Worm (Caenorhabditis elegans) whole organism, L3 larva: ENCODE data around the gene fipr-14.

Experiments
- R02D3.7 ChIP-seq: fragments of 150-350 bp; optimal IDR thresholded peaks from 2 replicates; lab custom pipeline; 2014; ENCODE audit warnings: missing biosample characterization, missing genetic modification characterization
- ZK546.5 ChIP-seq: sonication (generic microtip); optimal IDR thresholded peaks from 2 replicates; lab custom pipeline; 2017; ENCODE audit warnings: missing biosample characterization, missing genetic modification characterization
- ama-1 ChIP-seq: fragments of 150-350 bp; optimal IDR thresholded peaks from 2 replicates; lab custom pipeline; 2018
- ceh-16 ChIP-seq: sonication (generic microtip); optimal IDR thresholded peaks from 2 replicates; lab custom pipeline; 2017; ENCODE audit warnings: missing biosample characterization, missing genetic modification characterization
- elt-3 ChIP-seq, 3 experiments: fragments of 150-350 bp in 1 of 3; sonication (generic microtip) in 2 of 3; optimal IDR thresholded peaks; 2 replicates in 2 of 3; 4 replicates in 1 of 3; lab custom pipeline; 2014 to 2017; ENCODE audit warnings: missing biosample characterization in 3 of 3, missing genetic modification characterization in 3 of 3
- lin-15B ChIP-seq: fragments of 150-350 bp; optimal IDR thresholded peaks from 2 replicates; lab custom pipeline; 2014; ENCODE audit warnings: missing biosample characterization, missing genetic modification characterization
- mdl-1 ChIP-seq: fragments of 150-350 bp; optimal IDR thresholded peaks from 2 replicates; lab custom pipeline; 2014; ENCODE audit warnings: missing biosample characterization, missing genetic modification characterization
- nhr-237 ChIP-seq: fragments of 150-350 bp; optimal IDR thresholded peaks from 2 replicates; lab custom pipeline; 2014; ENCODE audit warnings: missing biosample characterization, missing genetic modification characterization
- nhr-77 ChIP-seq: fragments of 150-350 bp; optimal IDR thresholded peaks from 2 replicates; lab custom pipeline; 2014; ENCODE audit warnings: missing biosample characterization, missing genetic modification characterization
- snpc-4 ChIP-seq: fragments of 150-350 bp; optimal IDR thresholded peaks from 2 replicates; lab custom pipeline; 2014; ENCODE audit warnings: missing biosample characterization, missing genetic modification characterization
- tbx-2 ChIP-seq: sonication (generic microtip); optimal IDR thresholded peaks from 2 replicates; lab custom pipeline; 2016; ENCODE audit warnings: mild to moderate bottlenecking, missing genetic modification characterization, missing compliant biosample characterization
- ztf-4 ChIP-seq: fragments of 150-350 bp; optimal IDR thresholded peaks from 2 replicates; lab custom pipeline; 2014; ENCODE audit warnings: missing biosample characterization, missing genetic modification characterization

DNA sequence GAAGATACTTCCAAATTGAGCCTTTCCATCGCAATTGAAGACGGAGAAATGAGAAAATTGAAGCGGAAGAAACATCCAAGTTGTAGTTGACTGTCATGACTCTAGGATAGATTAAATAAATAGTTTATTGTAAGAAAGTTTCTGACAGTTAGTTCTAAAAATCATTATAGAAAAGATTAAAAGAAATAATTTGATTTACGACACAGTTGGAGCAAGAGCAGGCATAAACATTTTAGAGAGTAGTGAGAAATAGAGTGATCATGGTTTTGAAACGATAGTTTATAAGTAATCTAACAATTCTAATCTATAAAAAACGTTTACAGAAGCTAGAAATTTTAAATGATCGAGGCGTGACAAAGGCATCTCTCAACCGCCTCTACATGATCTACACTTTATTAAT, 44.8 kb upstream of the fipr-14 start, which contains the start of gene best-15:
- TF ChIP-seq tbx-2 (tag; lab: Kevin White, UChicago) (no peak), ama-1 (lab: Kevin White, UChicago) (no peak), nhr-77 (no peak), mdl-1 (tag; lab: Kevin White, UChicago) (no peak), nhr-237 (tag; lab: Kevin White, UChicago) (no peak), snpc-4 (no peak), ceh-16 (tag; lab: Kevin White, UChicago) (no peak), lin-15B (tag; lab: Kevin White, UChicago) (no peak), elt-3 (tag; optimal IDR thresholded peaks at IDR 0.05; lab: Kevin White, UChicago) (no peak), R02D3.7 (tag; lab: Kevin White, UChicago) (no peak), ZK546.5 (tag; lab: Kevin White, UChicago) (no peak), ztf-4 (no peak)
